Fruit fly (Drosophila melanogaster) whole organism, embryonic: Measurements from ENCODE around the gene CG43345.

Source experiments
- B-H1 ChIP-seq: fragments of 200-800 bp; sonication (Bioruptor generic); IDR thresholded peaks from 3 replicates; pipeline ENCODE4 v1.3.6; 2022; ENCODE audit warnings: missing biosample characterization, missing genetic modification characterization
- CG11723 ChIP-seq: fragments of 200-800 bp; sonication (Bioruptor generic); optimal IDR thresholded peaks from 2 replicates; lab custom pipeline; 2017; ENCODE audit warnings: missing biosample characterization, mild to moderate bottlenecking, missing genetic modification characterization
- CG15479 ChIP-seq: fragments of 200-800 bp; sonication (Bioruptor generic); optimal IDR thresholded peaks from 3 replicates; lab custom pipeline; 2019; ENCODE audit warnings: missing biosample characterization, mild to moderate bottlenecking, missing genetic modification characterization, moderate library complexity
- CG1603 ChIP-seq: fragments of 200-800 bp; sonication (Bioruptor generic); optimal IDR thresholded peaks from 2 replicates; lab custom pipeline; 2019; ENCODE audit warnings: missing biosample characterization, mild to moderate bottlenecking, missing genetic modification characterization, moderate library complexity
- CG2120 ChIP-seq: fragments of 200-800 bp; sonication (Bioruptor generic); optimal IDR thresholded peaks from 3 replicates; lab custom pipeline; 2016; ENCODE audit warnings: missing biosample characterization, missing genetic modification characterization
- CG34422 ChIP-seq: fragments of 200-800 bp; sonication (Bioruptor generic); IDR thresholded peaks from 3 replicates; pipeline ENCODE4 v1.3.6; 2022; ENCODE audit warnings: missing biosample characterization, missing genetic modification characterization
- CG4360 ChIP-seq: fragments of 200-800 bp; sonication (Bioruptor generic); IDR thresholded peaks from 2 replicates; pipeline ENCODE4 v1.3.6; 2022; ENCODE audit warnings: missing biosample characterization, missing genetic modification characterization
- CG5180 ChIP-seq: fragments of 200-800 bp; sonication (Bioruptor generic); optimal IDR thresholded peaks from 3 replicates; lab custom pipeline; 2017; ENCODE audit warnings: missing biosample characterization, missing genetic modification characterization, mild to moderate bottlenecking, moderate library complexity, missing genetic modification reagents
- CG8388 ChIP-seq: fragments of 200-800 bp; sonication (Bioruptor generic); optimal IDR thresholded peaks from 2 replicates; lab custom pipeline; 2019; ENCODE audit warnings: missing biosample characterization, mild to moderate bottlenecking, missing genetic modification characterization, moderate library complexity
- Dll ChIP-seq: fragments of 200-800 bp; sonication (Bioruptor generic); IDR thresholded peaks from 4 replicates; pipeline ENCODE4 v1.3.6; 2022; ENCODE audit warnings: missing biosample characterization, missing genetic modification characterization; ENCODE audit not compliant: partially characterized antibody
- Ets65A ChIP-seq: fragments of 200-800 bp; sonication (Bioruptor generic); peaks from one replicate; lab custom pipeline; 2016; ENCODE audit warnings: missing biosample characterization, missing genetic modification characterization
- HmgZ ChIP-seq: fragments of 200-800 bp; sonication (Bioruptor generic); optimal IDR thresholded peaks from 2 replicates; lab custom pipeline; 2018; ENCODE audit warnings: missing biosample characterization, mild to moderate bottlenecking, missing genetic modification characterization
- Hr78 ChIP-seq, 2 experiments: fragments of 200-800 bp in 1 of 2; fragments of >200 bp in 1 of 2; sonication (Bioruptor generic) in 1 of 2; optimal IDR thresholded peaks; 2 replicates each; lab custom pipeline; 2017 to 2019; ENCODE audit warnings: missing biosample characterization in 2 of 2, missing genetic modification characterization in 2 of 2, mild to moderate bottlenecking in 1 of 2, moderate library complexity in 1 of 2
- Jarid2 ChIP-seq: fragments of 200-800 bp; sonication (Bioruptor generic); optimal IDR thresholded peaks from 3 replicates; lab custom pipeline; 2017; ENCODE audit warnings: mild to moderate bottlenecking, missing biosample characterization, missing genetic modification reagents, missing genetic modification characterization
- Kr ChIP-seq: fragments of 200-800 bp; sonication (Bioruptor generic); optimal IDR thresholded peaks from 2 replicates; lab custom pipeline; 2017; ENCODE audit warnings: missing biosample characterization, mild to moderate bottlenecking, missing genetic modification characterization
- MBD-R2 ChIP-seq: fragments of 200-800 bp; sonication (Bioruptor generic); IDR thresholded peaks from 2 replicates; pipeline ENCODE4 v1.3.6; 2022; ENCODE audit warnings: missing biosample characterization, missing genetic modification characterization
- NfI ChIP-seq: fragments of 200-800 bp; sonication (Bioruptor generic); optimal IDR thresholded peaks from 3 replicates; lab custom pipeline; 2018; ENCODE audit warnings: missing biosample characterization, mild to moderate bottlenecking, missing genetic modification characterization, moderate library complexity
- Pdp1 ChIP-seq, 2 experiments: fragments of 200-800 bp; sonication (Bioruptor generic); optimal IDR thresholded peaks; 3 replicates each; lab custom pipeline; 2016; ENCODE audit warnings: missing biosample characterization in 2 of 2, missing genetic modification characterization in 2 of 2, mild to moderate bottlenecking in 1 of 2, moderate library complexity in 1 of 2
- Trl ChIP-seq, 3 experiments: fragments of >200 bp in 2 of 3; fragments of 200-800 bp in 1 of 3; sonication (Bioruptor generic) in 1 of 3; optimal IDR thresholded peaks; 2 replicates in 1 of 3; 3 replicates in 2 of 3; lab custom pipeline; 2016 to 2017; ENCODE audit warnings: missing biosample characterization in 1 of 3, missing genetic modification characterization in 1 of 3
- Xrp1 ChIP-seq: fragments of 200-800 bp; sonication (Bioruptor generic); IDR thresholded peaks from 2 replicates; pipeline ENCODE4 v1.3.6; 2022; ENCODE audit warnings: missing biosample characterization, missing genetic modification characterization
- aop ChIP-seq: fragments of 200-800 bp; sonication (Bioruptor generic); IDR thresholded peaks from 2 replicates; pipeline ENCODE4 v1.3.6; 2022; ENCODE audit warnings: missing biosample characterization, missing genetic modification characterization
- ara ChIP-seq: fragments of 200-800 bp; sonication (Bioruptor generic); IDR thresholded peaks from 2 replicates; pipeline ENCODE4 v1.3.6; 2022; ENCODE audit warnings: missing biosample characterization, missing genetic modification characterization
- bigmax ChIP-seq: fragments of 200-800 bp; sonication (Bioruptor generic); optimal IDR thresholded peaks from 2 replicates; lab custom pipeline; 2018; ENCODE audit warnings: missing biosample characterization, mild to moderate bottlenecking, missing genetic modification characterization
- bsh ChIP-seq, 2 experiments: fragments of 200-800 bp; sonication (Bioruptor generic); optimal IDR thresholded peaks; 2 replicates each; lab custom pipeline; 2017 to 2018; ENCODE audit warnings: mild to moderate bottlenecking in 2 of 2, missing biosample characterization in 2 of 2, missing genetic modification characterization in 2 of 2, moderate library complexity in 1 of 2
- cg ChIP-seq: fragments of 200-800 bp; sonication (Bioruptor generic); optimal IDR thresholded peaks from 3 replicates; lab custom pipeline; 2019; ENCODE audit warnings: missing biosample characterization, mild to moderate bottlenecking, missing genetic modification characterization, moderate library complexity
- chinmo ChIP-seq: fragments of 200-800 bp; sonication (Bioruptor generic); IDR thresholded peaks from 4 replicates; pipeline ENCODE4 v1.3.6; 2022; ENCODE audit warnings: missing biosample characterization, missing genetic modification characterization; ENCODE audit not compliant: partially characterized antibody
- crol ChIP-seq: fragments of 200-800 bp; sonication (Bioruptor generic); IDR thresholded peaks from 2 replicates; pipeline ENCODE4 v1.3.6; 2022; ENCODE audit warnings: missing biosample characterization, missing genetic modification characterization
- dm ChIP-seq: fragments of 200-800 bp; sonication (Bioruptor generic); optimal IDR thresholded peaks from 3 replicates; lab custom pipeline; 2016; ENCODE audit warnings: missing biosample characterization, missing genetic modification characterization
- hb ChIP-seq: fragments of 200-800 bp; sonication (Bioruptor generic); IDR thresholded peaks from 3 replicates; pipeline ENCODE4 v1.3.6; 2022; ENCODE audit warnings: missing biosample characterization, missing genetic modification characterization; ENCODE audit not compliant: partially characterized antibody
- klu ChIP-seq: fragments of 200-800 bp; sonication (Bioruptor generic); IDR thresholded peaks from 2 replicates; pipeline ENCODE4 v1.3.6; 2022; ENCODE audit warnings: missing biosample characterization, missing genetic modification characterization
- lola ChIP-seq, 3 experiments: fragments of >200 bp in 2 of 3; fragments of 200-800 bp in 1 of 3; sonication (Bioruptor generic) in 1 of 3; optimal IDR thresholded peaks; 2 replicates each; lab custom pipeline; 2017 to 2019; ENCODE audit warnings: missing biosample characterization in 3 of 3, missing genetic modification characterization in 3 of 3, mild to moderate bottlenecking in 1 of 3, moderate library complexity in 1 of 3
- maf-S ChIP-seq: fragments of 200-800 bp; sonication (Bioruptor generic); optimal IDR thresholded peaks from 2 replicates; lab custom pipeline; 2016; ENCODE audit warnings: missing biosample characterization, missing genetic modification characterization
- org-1 ChIP-seq: fragments of 200-800 bp; sonication (Bioruptor generic); optimal IDR thresholded peaks from 2 replicates; lab custom pipeline; 2017; ENCODE audit warnings: missing biosample characterization, missing genetic modification characterization
- seq ChIP-seq: fragments of 200-800 bp; sonication (Bioruptor generic); IDR thresholded peaks from 2 replicates; pipeline ENCODE4 v1.3.6; 2022; ENCODE audit warnings: missing biosample characterization, missing genetic modification characterization
- usp ChIP-seq: fragments of >200 bp; optimal IDR thresholded peaks from 2 replicates; lab custom pipeline; 2017; ENCODE audit warnings: missing biosample characterization, missing genetic modification characterization

CG43345 gene

dm6 chr2L:21179615-21180031, 11.2 kb upstream of the CG43345 start, which contains the start of the genes bur and Mcm10 (continued):
- TF ChIP-seq org-1 (GFP tag; lab: Kevin White, UChicago) (no peak), NfI (GFP tag; lab: Kevin White, UChicago) (no peak)
- TF ChIP-seq, all 482 proteins: peak for 40

dm6 chr2L:21179217-21179520, 10.8 kb upstream of the CG43345 start:
- no peak for TF ChIP-seq CG5180 (GFP tag; lab: Kevin White, UChicago)
- TF ChIP-seq lola (GFP tag; optimal IDR thresholded peaks at IDR 0.05; lab: Kevin White, UChicago): no peak
- TF ChIP-seq MBD-R2: 0 out of 2 replicates have a peak, but pooled peaks have one; percentile 6
- no peak for TF ChIP-seq CG1603 (tag; lab: Kevin White, UChicago)
- 0 out of 3 replicates have a peak, but pooled peaks have one; percentile 33 for TF ChIP-seq CG34422 (GFP tag; lab: Robert Waterston, UW)
- TF ChIP-seq hb (GFP tag; lab: Robert Waterston, UW): 0 out of 3 replicates have a peak, but pooled peaks have one; percentile 19
- no peak for TF ChIP-seq Xrp1
- no peak for TF ChIP-seq Kr (GFP tag; lab: Kevin White, UChicago)
- TF ChIP-seq CG11723 (GFP tag; lab: Kevin White, UChicago): no peak
- no peak for TF ChIP-seq CG2120 (GFP tag; lab: Kevin White, UChicago)
- TF ChIP-seq aop (GFP tag; lab: Robert Waterston, UW): no peak
- no peak for TF ChIP-seq seq (GFP tag; lab: Robert Waterston, UW)
- TF ChIP-seq ara (GFP tag; lab: Robert Waterston, UW): no peak
- no peak for TF ChIP-seq HmgZ (tag; lab: Kevin White, UChicago)
- no peak for TF ChIP-seq usp
- TF ChIP-seq bsh (GFP tag; optimal IDR thresholded peaks at IDR 0.05; lab: Kevin White, UChicago): no peak
- no peak for TF ChIP-seq B-H1 (GFP tag; lab: Robert Waterston, UW)
- TF ChIP-seq Jarid2 (GFP tag; lab: Kevin White, UChicago): no peak
- TF ChIP-seq Ets65A (GFP tag; lab: Kevin White, UChicago): no peak
- peak; percentile 56 for TF ChIP-seq cg (GFP tag; lab: Kevin White, UChicago)

- TF ChIP-seq crol (GFP tag; lab: Robert Waterston, UW): peak; percentile 82
- peak; percentile 49 for TF ChIP-seq CG15479
- no peak for TF ChIP-seq CG8388 (GFP tag; lab: Kevin White, UChicago)
- peak; percentile 73 for TF ChIP-seq CG4360 (GFP tag; lab: Robert Waterston, UW)
- no peak for TF ChIP-seq maf-S
- TF ChIP-seq cg (GFP tag; lab: Kevin White, UChicago): peak; percentile 68
- TF ChIP-seq klu (GFP tag; lab: Robert Waterston, UW): no peak
- peak in 1 of 2 experiments; percentile 93 for TF ChIP-seq Pdp1 (GFP tag; optimal IDR thresholded peaks at IDR 0.05; lab: Kevin White, UChicago)
- no peak for TF ChIP-seq Dll (GFP tag; lab: Robert Waterston, UW)
- peak; percentile 58 for TF ChIP-seq bigmax
- peak; percentile 84 for TF ChIP-seq dm (GFP tag; lab: Kevin White, UChicago)
- 0 out of 4 replicates have a peak, but pooled peaks have one; percentile 66 for TF ChIP-seq chinmo (GFP tag; lab: Robert Waterston, UW)
- TF ChIP-seq Trl (optimal IDR thresholded peaks at IDR 0.05; lab: Kevin White, UChicago): peak in 1 of 2 experiments; percentile 52
- no peak for TF ChIP-seq Trl (GFP tag; optimal IDR thresholded peaks at IDR 0.05; lab: Kevin White, UChicago)
- TF ChIP-seq Hr78 (GFP tag; optimal IDR thresholded peaks at IDR 0.05; lab: Kevin White, UChicago): peak in 1 of 2 experiments; percentile 86
These were observed 10.2 kb upstream of the CG43345 start for dm6 chr2L:21178436-21179216.
